Fruit fly (Drosophila melanogaster): ENCODE data around the gene Cad96Cb.

DNA sequence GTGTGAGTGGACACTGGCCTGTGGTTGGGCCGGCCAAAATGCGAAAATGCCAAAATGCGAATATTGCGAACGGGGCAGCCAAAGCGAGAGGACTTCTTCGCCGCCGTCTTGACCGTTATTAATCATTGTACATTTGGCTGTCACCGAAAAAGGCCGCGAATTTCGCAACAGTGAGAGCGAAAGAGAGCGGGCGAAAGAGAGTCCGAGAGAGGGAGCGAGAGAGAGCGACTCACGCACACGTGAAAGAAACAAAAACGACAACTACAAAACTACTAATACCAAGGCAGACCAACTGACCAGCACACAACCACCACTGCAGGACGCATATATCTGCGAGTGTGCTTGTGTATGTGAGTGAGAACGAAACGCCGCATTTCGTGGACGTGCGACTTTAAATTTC, 47.6 kb downstream of the Cad96Cb start:
- TF ChIP-seq CG8478 (optimal IDR thresholded peaks at IDR 0.05) = no peak
- no peak for TF ChIP-seq CTCF (optimal IDR thresholded peaks at IDR 0.05)

All from S2 (cell line).